Worm (Caenorhabditis elegans): ENCODE measurements around the gene arr-1.

- peak; percentile 85 for TF ChIP-seq nhr-77 (tag; optimal IDR thresholded peaks at IDR 0.05)
- no peak for TF ChIP-seq daf-12 (tag; optimal IDR thresholded peaks at IDR 0.05)
These were observed 27.5 kb downstream of the arr-1 start, which contains the start of gene abhd-3.2 for ce11 chrX:977958-978686.
